Fruit fly (Drosophila melanogaster): ENCODE results near the gene RpS12.
A peak's percentile ranks its signal among the peaks of the same experiment; 100 is the strongest.

The RpS12 gene

dm6 chr3L:13022854-13023560, at the start of gene RpS12:
Gene RpS12, plus strand, starts transcription at chr3L:13023352.
- peak; percentile 36 for TF ChIP-seq noc (tag; optimal IDR thresholded peaks at IDR 0.05)

- no peak for TF ChIP-seq noc (tag; optimal IDR thresholded peaks at IDR 0.05)
Measured at dm6 chr3L:12994835-12995234, 28.3 kb upstream of the RpS12 start, which contains the start of gene CG11262. Gene CG11262, plus strand, starts transcription at chr3L:12995135.

dm6 chr3L:13006490-13006889, 16.7 kb upstream of the RpS12 start, which contains the start of gene CG11263:
Gene CG11263, plus strand, starts transcription at chr3L:13006817.
- no peak for TF ChIP-seq noc (tag; optimal IDR thresholded peaks at IDR 0.05)

dm6 chr3L:13007946-13008462, 15.1 kb upstream of the RpS12 start:
- TF ChIP-seq noc (tag; optimal IDR thresholded peaks at IDR 0.05), result no peak

dm6 chr3L:13011511-13011910, 11.6 kb upstream of the RpS12 start, which contains the start of gene Cul6:
Gene Cul6, minus strand, starts transcription at chr3L:13011685.
- TF ChIP-seq noc (tag; optimal IDR thresholded peaks at IDR 0.05), result no peak

dm6 chr3L:13014693-13015092, 8.5 kb upstream of the RpS12 start:
- no peak for TF ChIP-seq noc (tag; optimal IDR thresholded peaks at IDR 0.05)

dm6 chr3L:13015195-13015822, 7.8 kb upstream of the RpS12 start, which contains the start of gene MICAL-like:
Gene MICAL-like, minus strand, starts transcription at chr3L:13015332.
- TF ChIP-seq noc (tag; optimal IDR thresholded peaks at IDR 0.05), result no peak

dm6 chr3L:13015823-13016465, 7.2 kb upstream of the RpS12 start, which contains the start of gene CG11267:
Gene CG11267, plus strand, starts transcription at chr3L:13016050.
- TF ChIP-seq noc (tag; optimal IDR thresholded peaks at IDR 0.05), result peak; percentile 42

- peak; percentile 92 for TF ChIP-seq noc (tag; optimal IDR thresholded peaks at IDR 0.05)
Measured at dm6 chr3L:13017803-13018324, 5.3 kb upstream of the RpS12 start, which contains the start of the genes mRpL20 and Icmt. Gene mRpL20, minus strand, starts transcription at chr3L:13017867. Gene Icmt, plus strand, starts transcription at chr3L:13018266.

dm6 chr3L:13019249-13019956, 3.7 kb upstream of the RpS12 start:
- peak; percentile 62 for TF ChIP-seq noc (tag; optimal IDR thresholded peaks at IDR 0.05)

- peak; percentile 77 for TF ChIP-seq noc (tag; optimal IDR thresholded peaks at IDR 0.05)
Measured at dm6 chr3L:13021727-13022126, 1.4 kb upstream of the RpS12 start.

dm6 chr3L:13022160-13022853, 845 bp upstream of the RpS12 start, which contains the start of gene Adk2:
Gene Adk2, minus strand, starts transcription at chr3L:13022688.
- peak; percentile 16 for TF ChIP-seq noc (tag; optimal IDR thresholded peaks at IDR 0.05)

dm6 chr3L:13026337-13026736, 3.2 kb downstream of the RpS12 start, which contains the start of gene Zmynd10:
Gene Zmynd10, minus strand, starts transcription at chr3L:13026437.
- no peak for TF ChIP-seq noc (tag; optimal IDR thresholded peaks at IDR 0.05)

- TF ChIP-seq noc (tag; optimal IDR thresholded peaks at IDR 0.05), result no peak
Measured at dm6 chr3L:13026872-13027271, 3.7 kb downstream of the RpS12 start.
